Worm (Caenorhabditis elegans) whole organism, young adult: ENCODE results near the gene ZC477.2.

ENCODE experiments used
- B0035.1 ChIP-seq: sonication (generic microtip); optimal IDR thresholded peaks from 2 replicates; lab custom pipeline; 2016; ENCODE audit warnings: missing genetic modification characterization, mild to moderate bottlenecking, missing compliant biosample characterization, missing genotype, missing genetic modification reagents
- B0261.1 ChIP-seq: sonication (generic microtip); optimal IDR thresholded peaks from 2 replicates; lab custom pipeline; 2016; ENCODE audit warnings: mild to moderate bottlenecking, missing genetic modification characterization, moderate library complexity, missing compliant biosample characterization
- B0336.3 ChIP-seq: fragments of 200-800 bp; sonication (Bioruptor generic); IDR thresholded peaks from 2 replicates; pipeline ENCODE4 v1.3.6; 2022; ENCODE audit warnings: missing genetic modification characterization, missing compliant biosample characterization
- C17E4.6 ChIP-seq: fragments of 200-800 bp; sonication (Bioruptor generic); IDR thresholded peaks from 2 replicates; pipeline ENCODE4 v1.3.6; 2022; ENCODE audit warnings: missing genetic modification reagents, missing genetic modification characterization, missing compliant biosample characterization
- F23B12.7 ChIP-seq: sonication (generic microtip); optimal IDR thresholded peaks from 2 replicates; lab custom pipeline; 2017; ENCODE audit warnings: missing genetic modification characterization, mild to moderate bottlenecking, missing compliant biosample characterization, antibody characterized with exemption, moderate library complexity; ENCODE audit not compliant: insufficient read depth
- F33H1.4 ChIP-seq: fragments of 200-800 bp; sonication (Bioruptor generic); IDR thresholded peaks from 2 replicates; pipeline ENCODE4 v1.3.6; 2022; ENCODE audit warnings: missing genetic modification reagents, missing genetic modification characterization, missing compliant biosample characterization
- K12H6.12 ChIP-seq: fragments of 200-800 bp; sonication (Bioruptor generic); optimal IDR thresholded peaks from 2 replicates; lab custom pipeline; 2018; ENCODE audit warnings: mild to moderate bottlenecking, missing genetic modification characterization, missing compliant biosample characterization
- Y53F4B.3 ChIP-seq: fragments of 200-800 bp; sonication (Bioruptor generic); IDR thresholded peaks from 2 replicates; pipeline ENCODE4 v1.3.6; 2022; ENCODE audit warnings: missing genetic modification reagents, missing genetic modification characterization, missing compliant biosample characterization
- Y56A3A.18 ChIP-seq: fragments of 200-800 bp; sonication (Bioruptor generic); IDR thresholded peaks from 2 replicates; pipeline ENCODE4 v1.3.6; 2022; ENCODE audit warnings: missing genetic modification reagents, missing genetic modification characterization, missing compliant biosample characterization
- Y67H2A.10 ChIP-seq: fragments of 200-800 bp; sonication (Bioruptor generic); conservative IDR thresholded peaks from 2 replicates; pipeline ENCODE4 v1.3.6; 2022; ENCODE audit warnings: missing genetic modification reagents, missing genetic modification characterization, missing compliant biosample characterization
- ZK185.1 ChIP-seq: sonication (generic microtip); optimal IDR thresholded peaks from 2 replicates; lab custom pipeline; 2016; ENCODE audit warnings: mild to moderate bottlenecking, missing genetic modification characterization, missing compliant biosample characterization; ENCODE audit not compliant: poor library complexity, severe bottlenecking
- aptf-2 ChIP-seq: fragments of 200-800 bp; sonication (Bioruptor generic); conservative IDR thresholded peaks from 2 replicates; pipeline ENCODE4 v1.3.6; 2022; ENCODE audit warnings: missing genetic modification reagents, missing genetic modification characterization, missing compliant biosample characterization
- aptf-3 ChIP-seq: fragments of 200-800 bp; sonication (Bioruptor generic); IDR thresholded peaks from 2 replicates; pipeline ENCODE4 v1.3.6; 2022; ENCODE audit warnings: missing genetic modification characterization, missing compliant biosample characterization
- athp-1 ChIP-seq: sonication (generic microtip); optimal IDR thresholded peaks from 2 replicates; lab custom pipeline; 2017; ENCODE audit warnings: mild to moderate bottlenecking, missing genetic modification characterization, missing compliant biosample characterization
- attf-5 ChIP-seq: fragments of 200-800 bp; sonication (Bioruptor generic); optimal IDR thresholded peaks from 2 replicates; lab custom pipeline; 2018; ENCODE audit warnings: mild to moderate bottlenecking, missing genetic modification characterization, missing compliant biosample characterization
- cebp-1 ChIP-seq, 2 experiments: fragments of 200-800 bp in 1 of 2; sonication (Bioruptor generic) in 1 of 2; sonication (generic microtip) in 1 of 2; IDR thresholded peaks in 1 of 2; optimal IDR thresholded peaks in 1 of 2; 2 replicates each; pipeline versions ENCODE4 v1.3.6 to Lab custom; 2017 to 2022; ENCODE audit warnings: missing compliant biosample characterization in 2 of 2, missing genetic modification characterization in 2 of 2, mild to moderate bottlenecking in 1 of 2, missing genetic modification reagents in 1 of 2, moderate library complexity in 1 of 2
- cebp-2 ChIP-seq: fragments of 200-800 bp; sonication (Bioruptor generic); IDR thresholded peaks from 2 replicates; pipeline ENCODE4 v1.3.6; 2022; ENCODE audit warnings: missing genetic modification characterization, missing compliant biosample characterization
- dox-1 ChIP-seq: fragments of 200-800 bp; sonication (Bioruptor generic); IDR thresholded peaks from 2 replicates; pipeline ENCODE4 v1.3.6; 2022; ENCODE audit warnings: missing genetic modification reagents, missing genetic modification characterization, missing compliant biosample characterization
- dpl-1 ChIP-seq: fragments of 150-350 bp; optimal IDR thresholded peaks from 2 replicates; lab custom pipeline; 2014; ENCODE audit warnings: missing biosample characterization, missing genetic modification reagents, missing genetic modification characterization
- ets-4 ChIP-seq: fragments of 200-800 bp; sonication (Bioruptor generic); optimal IDR thresholded peaks from 2 replicates; lab custom pipeline; 2018; ENCODE audit warnings: mild to moderate bottlenecking, missing genetic modification characterization, missing compliant biosample characterization
- hmg-1.2 ChIP-seq: fragments of 200-800 bp; sonication (Bioruptor generic); IDR thresholded peaks from 2 replicates; pipeline ENCODE4 v1.3.6; 2022; ENCODE audit warnings: missing genetic modification reagents, missing genetic modification characterization, missing compliant biosample characterization
- hmg-20 ChIP-seq: fragments of 200-800 bp; sonication (Bioruptor generic); IDR thresholded peaks from 2 replicates; pipeline ENCODE4 v1.3.6; 2022; ENCODE audit warnings: missing genetic modification reagents, missing genetic modification characterization, missing compliant biosample characterization
- hrde-1 ChIP-seq: sonication (generic microtip); optimal IDR thresholded peaks from 2 replicates; lab custom pipeline; 2016; ENCODE audit warnings: missing genetic modification characterization, mild to moderate bottlenecking, missing compliant biosample characterization, moderate library complexity, missing genotype, missing genetic modification reagents, borderline replicate concordance
- let-607 ChIP-seq, 2 experiments: fragments of 200-800 bp in 1 of 2; sonication (Bioruptor generic) in 1 of 2; sonication (generic microtip) in 1 of 2; optimal IDR thresholded peaks; 2 replicates each; lab custom pipeline; 2016 to 2018; ENCODE audit warnings: mild to moderate bottlenecking in 2 of 2, missing compliant biosample characterization in 2 of 2, missing genetic modification characterization in 2 of 2, moderate library complexity in 2 of 2, missing genotype in 1 of 2
- lin-54 ChIP-seq: fragments of 200-800 bp; sonication (Bioruptor generic); optimal IDR thresholded peaks from 2 replicates; lab custom pipeline; 2018; ENCODE audit warnings: mild to moderate bottlenecking, missing genetic modification characterization, missing compliant biosample characterization
- madf-3 ChIP-seq: fragments of 200-800 bp; sonication (Bioruptor generic); IDR thresholded peaks from 2 replicates; pipeline ENCODE4 v1.3.6; 2022; ENCODE audit warnings: missing genetic modification reagents, missing genetic modification characterization, missing compliant biosample characterization
- mcd-1 ChIP-seq: fragments of 200-800 bp; sonication (Bioruptor generic); IDR thresholded peaks from 2 replicates; pipeline ENCODE4 v1.3.6; 2022; ENCODE audit warnings: missing genetic modification reagents, missing genetic modification characterization, missing compliant biosample characterization
- mes-4 ChIP-seq: sonication (generic microtip); optimal IDR thresholded peaks from 2 replicates; lab custom pipeline; 2016; ENCODE audit warnings: missing genotype, missing genetic modification characterization, missing compliant biosample characterization
- nfyb-1 ChIP-seq: fragments of 200-800 bp; sonication (Bioruptor generic); IDR thresholded peaks from 2 replicates; pipeline ENCODE4 v1.3.6; 2022; ENCODE audit warnings: missing genetic modification reagents, missing genetic modification characterization, missing compliant biosample characterization
- nhr-179 ChIP-seq: sonication (generic microtip); optimal IDR thresholded peaks from 2 replicates; lab custom pipeline; 2016; ENCODE audit warnings: mild to moderate bottlenecking, missing genetic modification characterization, missing compliant biosample characterization
- nhr-80 ChIP-seq: sonication (generic microtip); optimal IDR thresholded peaks from 2 replicates; lab custom pipeline; 2016; ENCODE audit warnings: missing genetic modification characterization, missing compliant biosample characterization
- pbrm-1 ChIP-seq: fragments of 200-800 bp; sonication (Bioruptor generic); IDR thresholded peaks from 2 replicates; pipeline ENCODE4 v1.3.6; 2022; ENCODE audit warnings: missing genetic modification reagents, missing genetic modification characterization, missing compliant biosample characterization
- pha-4 ChIP-seq: fragments of 150-350 bp; sonication (generic microtip); optimal IDR thresholded peaks from 2 replicates; lab custom pipeline; 2014; ENCODE audit warnings: missing biosample characterization, missing genetic modification reagents, missing genetic modification characterization
- repo-1 ChIP-seq: sonication (generic microtip); optimal IDR thresholded peaks from 2 replicates; lab custom pipeline; 2017; ENCODE audit warnings: mild to moderate bottlenecking, missing genetic modification characterization, missing compliant biosample characterization
- rpc-1 ChIP-seq, 2 experiments: fragments of 150-350 bp in 1 of 2; sonication (generic microtip) in 1 of 2; optimal IDR thresholded peaks; 2 replicates each; lab custom pipeline; 2014 to 2018; ENCODE audit warnings: missing biosample characterization in 1 of 2, missing genetic modification characterization in 1 of 2, missing genetic modification reagents in 1 of 2, missing genotype in 1 of 2
- sea-2 ChIP-seq: fragments of 200-800 bp; sonication (Bioruptor generic); IDR thresholded peaks from 2 replicates; pipeline ENCODE4 v1.3.6; 2022; ENCODE audit warnings: missing genetic modification characterization, missing compliant biosample characterization
- snpc-1.3 ChIP-seq: sonication (generic microtip); optimal IDR thresholded peaks from 2 replicates; lab custom pipeline; 2017; ENCODE audit warnings: missing genetic modification characterization, mild to moderate bottlenecking, missing compliant biosample characterization, antibody characterized with exemption, moderate library complexity, missing genotype, missing genetic modification reagents; ENCODE audit not compliant: insufficient read depth
- tbp1 ChIP-seq: fragments of 200-800 bp; sonication (Bioruptor generic); optimal IDR thresholded peaks from 2 replicates; lab custom pipeline; 2018; ENCODE audit warnings: mild to moderate bottlenecking, missing genetic modification characterization, missing compliant biosample characterization
- xnd-1 ChIP-seq: sonication (generic microtip); optimal IDR thresholded peaks from 2 replicates; lab custom pipeline; 2016; ENCODE audit warnings: missing genotype, missing genetic modification reagents, missing genetic modification characterization, missing compliant biosample characterization
- ztf-18 ChIP-seq: sonication (generic microtip); optimal IDR thresholded peaks from 2 replicates; lab custom pipeline; 2016; ENCODE audit warnings: missing genotype, mild to moderate bottlenecking, missing genetic modification characterization, missing compliant biosample characterization
- ztf-22 ChIP-seq: fragments of 200-800 bp; sonication (Bioruptor generic); optimal IDR thresholded peaks from 2 replicates; lab custom pipeline; 2018; ENCODE audit warnings: mild to moderate bottlenecking, missing genetic modification characterization, moderate library complexity, missing compliant biosample characterization
- ztf-6 ChIP-seq: fragments of 200-800 bp; sonication (Bioruptor generic); IDR thresholded peaks from 2 replicates; pipeline ENCODE4 v1.3.6; 2022; ENCODE audit warnings: missing genetic modification reagents, missing genetic modification characterization, missing compliant biosample characterization

The ZC477.2 gene

DNA sequence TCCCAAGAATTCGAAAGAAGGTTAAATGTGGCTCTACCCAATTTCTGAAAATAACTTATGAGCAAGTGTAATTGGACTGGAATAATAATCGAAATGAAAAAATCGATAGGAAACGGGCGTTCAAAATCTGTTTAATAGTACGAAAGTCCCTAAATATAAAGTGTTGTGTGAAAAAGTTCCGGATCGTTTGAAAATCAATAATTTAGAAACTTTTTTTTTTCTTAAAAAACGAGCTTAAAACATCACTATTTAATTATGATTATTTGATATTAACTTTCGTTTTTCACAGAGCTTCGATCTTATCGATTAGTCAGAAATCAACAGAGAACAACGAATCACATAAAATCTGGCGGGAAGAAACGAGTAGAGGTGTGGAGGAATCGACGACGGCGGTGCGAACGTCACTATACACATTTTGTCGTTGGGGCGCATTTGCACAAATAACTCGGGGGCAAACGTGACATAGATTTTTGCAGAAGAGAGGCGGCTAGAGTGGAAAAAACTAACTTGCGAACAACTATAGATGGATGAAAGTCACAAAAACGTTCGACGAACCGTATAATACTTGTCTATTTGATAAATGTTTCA lies 36.8 kb downstream of the ZC477.2 start, which contains the start of gene hecd-1 (continued):
- TF ChIP-seq rpc-1 (optimal IDR thresholded peaks at IDR 0.05; lab: Kevin White, UChicago) (no peak), rpc-1 (tag; optimal IDR thresholded peaks at IDR 0.05; lab: Kevin White, UChicago) (no peak), aptf-3 (GFP tag; lab: Robert Waterston, UW) (no peak), Y56A3A.18 (GFP tag; lab: Robert Waterston, UW) (no peak), dpl-1 (GFP tag; lab: Kevin White, UChicago) (no peak), F23B12.7 (tag; lab: Kevin White, UChicago) (peak; percentile 56), mcd-1 (GFP tag; lab: Robert Waterston, UW) (peak; percentile 35), let-607 (tag; optimal IDR thresholded peaks at IDR 0.05; lab: Kevin White, UChicago) (peak in 1 of 2 experiments; percentile 11), nfyb-1 (no peak), K12H6.12 (tag; lab: Kevin White, UChicago) (no peak), ztf-22 (no peak), nhr-179 (tag; lab: Kevin White, UChicago) (no peak), B0261.1 (no peak), athp-1 (tag; lab: Kevin White, UChicago) (no peak), repo-1 (tag; lab: Kevin White, UChicago) (no peak), xnd-1 (tag; lab: Kevin White, UChicago) (no peak), hmg-1.2 (GFP tag; lab: Robert Waterston, UW) (no peak), C17E4.6 (GFP tag; lab: Robert Waterston, UW) (no peak), attf-5 (GFP tag; lab: Kevin White, UChicago) (peak; percentile 24), ztf-18 (tag; lab: Kevin White, UChicago) (no peak), mes-4 (tag; lab: Kevin White, UChicago) (no peak), B0035.1 (tag; lab: Kevin White, UChicago) (no peak)

DNA sequence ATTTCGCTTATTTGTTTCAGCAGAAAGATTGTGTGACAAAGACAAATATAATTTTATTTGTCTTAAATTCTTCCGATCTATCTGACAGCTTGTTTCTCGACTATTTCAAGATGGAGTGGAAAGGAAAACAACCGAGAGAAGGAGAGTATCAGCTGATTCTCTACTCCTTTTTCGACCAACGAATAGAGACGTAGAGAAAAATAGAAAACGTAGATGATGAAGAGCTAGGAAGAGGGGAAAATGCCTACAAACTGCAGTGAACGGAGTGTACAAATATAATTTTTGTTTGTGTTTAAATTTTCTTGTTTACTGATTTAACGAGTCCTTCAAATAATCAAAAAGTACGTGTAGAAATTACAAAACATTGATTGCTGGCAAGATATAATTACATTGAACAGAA lies 39.7 kb downstream of the ZC477.2 start:
- TF ChIP-seq snpc-1.3 (tag; lab: Kevin White, UChicago) (no peak), Y53F4B.3 (GFP tag; lab: Robert Waterston, UW) (no peak), B0336.3 (GFP tag; lab: Robert Waterston, UW) (no peak), cebp-1 (GFP tag; IDR thresholded peaks at IDR 0.05; lab: Robert Waterston, UW) (no peak), cebp-1 (tag; optimal IDR thresholded peaks at IDR 0.05; lab: Kevin White, UChicago) (peak; percentile 26), hmg-20 (GFP tag; lab: Robert Waterston, UW) (no peak), aptf-2 (GFP tag; lab: Robert Waterston, UW) (no peak), ztf-6 (GFP tag; lab: Robert Waterston, UW) (no peak), ZK185.1 (peak; percentile 2), pha-4 (tag; lab: Kevin White, UChicago) (peak; percentile 68), nhr-80 (tag; lab: Kevin White, UChicago) (peak; percentile 24), hmg-1.2 (GFP tag; lab: Robert Waterston, UW) (peak; percentile 50; the same call in 1 of the 2 replicates)
- TF ChIP-seq, all 124 proteins: peak for 5

DNA sequence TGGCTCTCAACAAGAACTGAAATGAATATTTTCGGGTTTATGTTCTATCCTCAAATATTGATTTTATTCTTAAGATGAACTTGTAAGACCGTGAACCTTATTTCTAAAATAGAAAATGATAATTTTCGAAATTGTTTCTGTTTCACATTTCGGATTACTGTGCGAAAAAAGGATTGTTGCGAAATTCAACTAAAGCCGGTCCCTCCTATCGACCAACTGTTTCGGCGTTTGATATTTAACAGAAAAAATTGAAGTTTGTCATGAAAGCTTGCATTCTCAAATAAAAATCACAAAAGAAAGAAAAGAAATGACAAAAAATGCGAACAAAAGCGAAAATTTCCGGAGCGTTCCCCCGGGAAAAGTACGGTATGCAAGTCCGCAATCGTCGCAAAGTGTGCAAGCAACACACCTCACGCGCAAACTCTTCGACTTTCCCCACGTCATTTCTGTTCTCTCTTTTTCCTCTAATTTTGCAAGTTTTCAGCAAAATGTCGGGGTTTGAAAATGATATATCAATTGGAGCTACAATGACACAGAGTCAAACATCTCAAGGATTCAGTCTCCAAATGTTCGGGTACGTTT lies 41.1 kb downstream of the ZC477.2 start, which contains the start of gene C34D4.4:
C34D4.4 (plus strand) TSS at position 342 of the 582 bp plus-strand sequence.
- TF ChIP-seq madf-3 = no peak
- TF ChIP-seq hmg-1.2 (GFP tag; lab: Robert Waterston, UW) = peak; percentile 14; the same call in 1 of the 2 replicates
- 0 out of 2 replicates have a peak, but pooled peaks have one; percentile 21 for TF ChIP-seq pbrm-1 (GFP tag; lab: Robert Waterston, UW)
- peak; percentile 60; the same call in 1 of the 2 replicates for TF ChIP-seq cebp-1 (GFP tag; IDR thresholded peaks at IDR 0.05; lab: Robert Waterston, UW)
- TF ChIP-seq cebp-1 (tag; optimal IDR thresholded peaks at IDR 0.05; lab: Kevin White, UChicago) = peak; percentile 94
- TF ChIP-seq dpl-1 (GFP tag; lab: Kevin White, UChicago) = peak; percentile 21
- peak; percentile 36; the same call in 1 of the 2 replicates for TF ChIP-seq F33H1.4 (GFP tag; lab: Robert Waterston, UW)
- TF ChIP-seq tbp1 = no peak
- peak; percentile 54 for TF ChIP-seq K12H6.12 (tag; lab: Kevin White, UChicago)
- no peak for TF ChIP-seq cebp-2 (GFP tag; lab: Robert Waterston, UW)
- TF ChIP-seq aptf-2 (GFP tag; lab: Robert Waterston, UW) = peak; percentile 93
- no peak for TF ChIP-seq Y67H2A.10 (GFP tag; lab: Robert Waterston, UW)
- no peak for TF ChIP-seq ets-4 (GFP tag; lab: Kevin White, UChicago)
- no peak for TF ChIP-seq hrde-1
- no peak for TF ChIP-seq sea-2 (GFP tag; lab: Robert Waterston, UW)
- peak; percentile 43; the same call in 1 of the 2 replicates for TF ChIP-seq dox-1
- TF ChIP-seq lin-54 (GFP tag; lab: Kevin White, UChicago) = peak; percentile 27
